Worm (Caenorhabditis elegans) whole organism, L4 larva: Measurements from ENCODE around the gene T02H6.7.

ENCODE experiments used
- F26F4.8 ChIP-seq: fragments of 200-800 bp; sonication (Bioruptor generic); conservative IDR thresholded peaks from 2 replicates; pipeline ENCODE4 v1.3.6; 2022; ENCODE audit warnings: missing genetic modification characterization, missing compliant biosample characterization
- F44E2.7 ChIP-seq: fragments of 200-800 bp; sonication (Bioruptor generic); IDR thresholded peaks from 2 replicates; pipeline ENCODE4 v2.1.2; 2022; ENCODE audit warnings: missing genetic modification characterization, missing compliant biosample characterization
- daf-19 ChIP-seq: fragments of 200-800 bp; sonication (Bioruptor generic); conservative IDR thresholded peaks from 2 replicates; pipeline ENCODE4 v1.3.6; 2022; ENCODE audit warnings: missing genetic modification characterization, missing compliant biosample characterization
- dmd-8 ChIP-seq: fragments of 200-800 bp; sonication (Bioruptor generic); IDR thresholded peaks from 2 replicates; pipeline ENCODE4 v1.3.6; 2022; ENCODE audit warnings: missing genetic modification characterization, missing compliant biosample characterization
- nhr-102 ChIP-seq: sonication (generic microtip); optimal IDR thresholded peaks from 2 replicates; lab custom pipeline; 2016; ENCODE audit warnings: mild to moderate bottlenecking, missing genetic modification characterization, moderate library complexity, missing compliant biosample characterization
- pha-4 ChIP-seq, 2 experiments: fragments of 150-350 bp in 1 of 2; fragments of 200-800 bp in 1 of 2; sonication (Bioruptor generic) in 1 of 2; IDR thresholded peaks in 1 of 2; optimal IDR thresholded peaks in 1 of 2; 2 replicates each; pipeline versions ENCODE4 v1.3.6 to Lab custom; 2014 to 2022; ENCODE audit warnings: missing genetic modification characterization in 2 of 2, missing genetic modification reagents in 2 of 2, missing biosample characterization in 1 of 2, missing compliant biosample characterization in 1 of 2
- snpc-4 ChIP-seq: fragments of 150-350 bp; optimal IDR thresholded peaks from 2 replicates; lab custom pipeline; 2014; ENCODE audit warnings: missing biosample characterization, missing genetic modification characterization
- unc-130 ChIP-seq: sonication (generic microtip); optimal IDR thresholded peaks from 2 replicates; lab custom pipeline; 2016; ENCODE audit warnings: missing genetic modification reagents, missing genetic modification characterization, missing compliant biosample characterization

ce11 chrII:667864-668263 is 14.6 kb upstream of the T02H6.7 start:
- TF ChIP-seq snpc-4 (tag; lab: Kevin White, UChicago) (no peak), pha-4 (GFP tag; IDR thresholded peaks at IDR 0.05; lab: Robert Waterston, UW) (no peak), pha-4 (tag; optimal IDR thresholded peaks at IDR 0.05; lab: Kevin White, UChicago) (no peak), F44E2.7 (GFP tag; lab: Robert Waterston, UW) (no peak; the same call in 1 of the 2 replicates), daf-19 (GFP tag; lab: Robert Waterston, UW) (no peak), unc-130 (no peak), dmd-8 (GFP tag; lab: Robert Waterston, UW) (no peak), nhr-102 (no peak), F26F4.8 (GFP tag; lab: Robert Waterston, UW) (no peak)
